Worm (Caenorhabditis elegans): ENCODE data around the gene R148.3.

DNA sequence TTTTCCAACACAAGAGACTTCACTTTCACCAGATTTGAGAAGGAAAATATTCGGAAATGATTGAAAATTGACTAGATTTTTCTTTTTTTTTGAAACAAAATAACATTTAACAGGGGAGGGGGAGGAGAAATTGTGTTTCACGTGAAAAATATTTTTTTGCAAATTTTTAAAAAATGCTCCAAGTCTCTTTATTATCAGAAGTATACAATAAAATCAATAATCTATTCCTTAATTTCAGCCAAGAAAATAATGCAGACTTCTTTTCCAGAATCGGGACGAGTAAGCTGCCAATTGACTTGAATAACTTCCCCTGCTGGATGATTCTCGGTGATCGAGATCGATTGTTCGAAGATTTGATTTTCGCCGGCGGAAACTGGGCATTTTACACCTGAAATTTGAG lies 23.2 kb downstream of the R148.3 start, which contains the start of gene R148.7:
- TF ChIP-seq ZK546.5 (tag; optimal IDR thresholded peaks at IDR 0.05) (no peak), lin-11 (tag; optimal IDR thresholded peaks at IDR 0.05) (no peak), nhr-25 (tag; optimal IDR thresholded peaks at IDR 0.05) (no peak), lsy-2 (tag; optimal IDR thresholded peaks at IDR 0.05) (no peak), mdl-1 (tag; optimal IDR thresholded peaks at IDR 0.05) (no peak), zag-1 (tag; optimal IDR thresholded peaks at IDR 0.05) (no peak), unc-55 (GFP tag; optimal IDR thresholded peaks at IDR 0.05) (no peak), elt-1 (tag; optimal IDR thresholded peaks at IDR 0.05) (no peak), skn-1 (tag; optimal IDR thresholded peaks at IDR 0.05) (no peak), egl-27 (tag; optimal IDR thresholded peaks at IDR 0.05) (no peak)

Data from whole organism, L2 larva.